Fruit fly (Drosophila melanogaster) whole organism, embryonic: ENCODE results near the gene bbg.

ENCODE experiments used
- CG12155 ChIP-seq: fragments of 200-800 bp; sonication (Bioruptor generic); optimal IDR thresholded peaks from 3 replicates; lab custom pipeline; 2016; ENCODE audit warnings: missing biosample characterization, missing genetic modification characterization
- CG12236 ChIP-seq: fragments of 200-800 bp; sonication (Bioruptor generic); optimal IDR thresholded peaks from 2 replicates; lab custom pipeline; 2016; ENCODE audit warnings: missing biosample characterization, missing genetic modification characterization
- CG14441 ChIP-seq: fragments of 200-800 bp; sonication (Bioruptor generic); IDR thresholded peaks from 2 replicates; pipeline ENCODE4 v1.3.6; 2022; ENCODE audit warnings: missing biosample characterization, missing genetic modification characterization
- CG4282 ChIP-seq: fragments of 200-800 bp; sonication (Bioruptor generic); optimal IDR thresholded peaks from 2 replicates; lab custom pipeline; 2016; ENCODE audit warnings: missing biosample characterization, missing genetic modification characterization
- CG4820 ChIP-seq: fragments of 200-800 bp; sonication (Bioruptor generic); optimal IDR thresholded peaks from 3 replicates; lab custom pipeline; 2016; ENCODE audit warnings: missing biosample characterization, missing genetic modification characterization
- CG7271 ChIP-seq: fragments of 200-800 bp; sonication (Bioruptor generic); optimal IDR thresholded peaks from 2 replicates; lab custom pipeline; 2018; ENCODE audit warnings: missing biosample characterization, mild to moderate bottlenecking, missing genetic modification characterization, moderate library complexity
- Hr51 ChIP-seq, 2 experiments: fragments of 200-800 bp; sonication (Bioruptor generic); optimal IDR thresholded peaks; 2 replicates in 1 of 2; 3 replicates in 1 of 2; lab custom pipeline; 2016 to 2018; ENCODE audit warnings: missing biosample characterization in 2 of 2, missing genetic modification characterization in 2 of 2, mild to moderate bottlenecking in 1 of 2, moderate library complexity in 1 of 2
- bbx ChIP-seq: fragments of 200-800 bp; sonication (Bioruptor generic); IDR thresholded peaks from 2 replicates; pipeline ENCODE4 v1.3.6; 2022; ENCODE audit warnings: missing biosample characterization, missing genetic modification characterization; ENCODE audit not compliant: partially characterized antibody
- nerfin-1 ChIP-seq: fragments of 200-800 bp; sonication (Bioruptor generic); optimal IDR thresholded peaks from 3 replicates; lab custom pipeline; 2019; ENCODE audit warnings: missing biosample characterization, mild to moderate bottlenecking, missing genetic modification characterization, moderate library complexity
- pzg ChIP-seq: fragments of 200-800 bp; sonication (Bioruptor generic); optimal IDR thresholded peaks from 3 replicates; lab custom pipeline; 2018; ENCODE audit warnings: missing biosample characterization, mild to moderate bottlenecking, missing genetic modification characterization, moderate library complexity
- z ChIP-seq: fragments of 200-800 bp; sonication (Bioruptor generic); IDR thresholded peaks from 3 replicates; pipeline ENCODE4 v1.3.6; 2022; ENCODE audit warnings: missing biosample characterization, missing genetic modification characterization

DNA sequence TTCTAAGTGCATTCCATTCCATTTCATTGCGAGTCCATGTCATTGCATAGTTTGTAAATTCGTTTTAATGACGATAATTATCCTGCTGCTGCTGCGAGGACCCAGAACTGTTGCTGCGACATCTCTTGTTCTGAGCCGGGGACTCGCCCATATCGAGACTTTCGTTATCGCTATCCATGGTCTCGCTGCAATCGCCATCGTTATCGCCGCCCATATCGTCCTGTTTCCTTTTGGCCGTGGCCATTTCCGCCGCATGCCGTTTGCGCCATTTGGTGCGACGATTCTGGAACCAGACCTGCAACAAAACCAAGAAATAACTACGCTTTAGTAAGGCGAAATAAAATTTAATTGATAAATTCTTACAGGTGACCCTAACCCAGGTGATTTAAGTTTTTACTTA, 47.7 kb upstream of the bbg start:
- no peak for TF ChIP-seq nerfin-1 (tag; lab: Kevin White, UChicago)
- TF ChIP-seq CG7271 (tag; lab: Kevin White, UChicago), result no peak
- no peak for TF ChIP-seq CG14441 (GFP tag; lab: Robert Waterston, UW)
- no peak for TF ChIP-seq pzg (GFP tag; lab: Kevin White, UChicago)
- TF ChIP-seq bbx (GFP tag; lab: Robert Waterston, UW), result no peak
- TF ChIP-seq CG12155 (GFP tag; lab: Kevin White, UChicago), result no peak
- no peak for TF ChIP-seq CG4820 (GFP tag; lab: Kevin White, UChicago)
- no peak for TF ChIP-seq CG4282 (GFP tag; lab: Kevin White, UChicago)
- TF ChIP-seq z (GFP tag; lab: Robert Waterston, UW), result no peak
- TF ChIP-seq Hr51 (GFP tag; optimal IDR thresholded peaks at IDR 0.05; lab: Kevin White, UChicago), result no peak
- TF ChIP-seq CG12236 (GFP tag; lab: Kevin White, UChicago), result no peak
